Worm (Caenorhabditis elegans) whole organism, L2 larva: Measurements from ENCODE around the gene srd-54.

Experiments
- ceh-16 ChIP-seq: fragments of 150-350 bp; optimal IDR thresholded peaks from 2 replicates; lab custom pipeline; 2014; ENCODE audit warnings: missing biosample characterization, missing genetic modification characterization
- ceh-82 ChIP-seq: fragments of 150-350 bp; optimal IDR thresholded peaks from 2 replicates; lab custom pipeline; 2014; ENCODE audit warnings: missing biosample characterization, missing genetic modification characterization
- egl-27 ChIP-seq: sonication (generic microtip); optimal IDR thresholded peaks from 3 replicates; lab custom pipeline; 2017; ENCODE audit warnings: missing biosample characterization, missing genetic modification reagents, missing genetic modification characterization
- elt-3 ChIP-seq: sonication (generic microtip); optimal IDR thresholded peaks from 2 replicates; lab custom pipeline; 2017; ENCODE audit warnings: missing biosample characterization, missing genetic modification characterization
- mdl-1 ChIP-seq, 2 experiments: fragments of 150-350 bp in 1 of 2; sonication (generic microtip) in 1 of 2; optimal IDR thresholded peaks; 2 replicates each; lab custom pipeline; 2017; ENCODE audit warnings: missing biosample characterization in 2 of 2, missing genetic modification characterization in 2 of 2
- nhr-10 ChIP-seq: sonication (generic microtip); optimal IDR thresholded peaks from 2 replicates; lab custom pipeline; 2017; ENCODE audit warnings: missing biosample characterization, missing genetic modification characterization
- nhr-11 ChIP-seq: fragments of 150-350 bp; optimal IDR thresholded peaks from 2 replicates; lab custom pipeline; 2014; ENCODE audit warnings: missing biosample characterization, missing genetic modification characterization
- nhr-237 ChIP-seq: fragments of 150-350 bp; optimal IDR thresholded peaks from 2 replicates; lab custom pipeline; 2014; ENCODE audit warnings: missing biosample characterization, missing genetic modification characterization
- nhr-25 ChIP-seq: fragments of 150-350 bp; sonication (generic microtip); optimal IDR thresholded peaks from 3 replicates; lab custom pipeline; 2014; ENCODE audit warnings: missing biosample characterization, missing genetic modification characterization
- unc-39 ChIP-seq: fragments of 150-350 bp; optimal IDR thresholded peaks from 2 replicates; lab custom pipeline; 2014; ENCODE audit warnings: missing biosample characterization, missing genetic modification characterization
- unc-55 ChIP-seq: fragments of 150-350 bp; sonication (generic microtip); optimal IDR thresholded peaks from 3 replicates; lab custom pipeline; 2014; ENCODE audit warnings: missing biosample characterization, missing genetic modification reagents, missing genetic modification characterization
- unc-62 ChIP-seq: fragments of 150-350 bp; optimal IDR thresholded peaks from 2 replicates; lab custom pipeline; 2014; ENCODE audit warnings: missing biosample characterization, missing genetic modification reagents, missing genetic modification characterization

DNA sequence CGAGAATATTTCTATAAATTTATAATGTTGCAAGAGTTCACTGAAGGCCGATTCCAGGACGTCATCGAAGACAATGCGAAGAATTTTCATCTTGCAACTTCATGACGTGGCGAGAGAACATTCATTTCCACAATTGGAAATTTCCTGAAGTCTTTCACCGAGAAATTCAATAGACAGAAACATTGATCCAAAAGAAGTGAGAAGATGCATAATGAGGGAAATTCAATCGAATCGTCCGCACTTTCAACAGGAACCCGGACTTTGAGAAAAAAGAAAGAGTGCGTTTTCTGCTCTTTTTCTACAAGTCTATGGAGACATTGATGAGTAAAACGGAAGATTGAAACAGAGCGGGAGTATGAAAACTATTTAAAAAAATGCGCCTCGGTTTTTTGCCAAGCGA lies 36.9 kb downstream of the srd-54 start:
- TF ChIP-seq mdl-1 (tag; optimal IDR thresholded peaks at IDR 0.05; lab: Kevin White, UChicago) = no peak
- TF ChIP-seq egl-27 = no peak
- TF ChIP-seq nhr-11 (tag; lab: Kevin White, UChicago) = no peak
- no peak for TF ChIP-seq ceh-82 (tag; lab: Kevin White, UChicago)
- no peak for TF ChIP-seq unc-39 (tag; lab: Kevin White, UChicago)
- no peak for TF ChIP-seq nhr-237 (tag; lab: Kevin White, UChicago)
- TF ChIP-seq unc-62 (GFP tag; lab: Kevin White, UChicago) = no peak
- TF ChIP-seq ceh-16 (tag; lab: Kevin White, UChicago) = no peak
- TF ChIP-seq nhr-25 (tag; lab: Kevin White, UChicago) = no peak
- TF ChIP-seq elt-3 (tag; lab: Kevin White, UChicago) = no peak
- TF ChIP-seq nhr-10 (tag; lab: Kevin White, UChicago) = no peak
- TF ChIP-seq unc-55 (GFP tag; lab: Kevin White, UChicago) = no peak
